Fruit fly (Drosophila melanogaster) whole organism, embryonic: ENCODE measurements around the gene smg.

Experiments used
- Atf-2 ChIP-seq: fragments of 200-800 bp; sonication (Bioruptor generic); optimal IDR thresholded peaks from 2 replicates; lab custom pipeline; 2016; ENCODE audit warnings: missing biosample characterization, missing genetic modification characterization
- BEAF-32 ChIP-seq: fragments of 200-800 bp; sonication (Bioruptor generic); optimal IDR thresholded peaks from 3 replicates; lab custom pipeline; 2017; ENCODE audit warnings: missing biosample characterization, missing genetic modification characterization, mild to moderate bottlenecking, moderate library complexity, missing genetic modification reagents
- CG10274 ChIP-seq: fragments of 200-800 bp; sonication (Bioruptor generic); optimal IDR thresholded peaks from 3 replicates; lab custom pipeline; 2017; ENCODE audit warnings: missing biosample characterization, mild to moderate bottlenecking, missing genetic modification characterization
- CG11696 ChIP-seq: fragments of 200-800 bp; sonication (Bioruptor generic); IDR thresholded peaks from 2 replicates; pipeline ENCODE4 v1.3.6; 2022; ENCODE audit warnings: missing biosample characterization, missing genetic modification characterization
- CG14667 ChIP-seq: fragments of 200-800 bp; sonication (Bioruptor generic); IDR thresholded peaks from 2 replicates; pipeline ENCODE4 v1.3.6; 2022; ENCODE audit warnings: missing biosample characterization, missing genetic modification characterization
- CG15514 ChIP-seq: fragments of 200-800 bp; sonication (Bioruptor generic); optimal IDR thresholded peaks from 3 replicates; lab custom pipeline; 2017; ENCODE audit warnings: missing biosample characterization, missing genetic modification characterization, mild to moderate bottlenecking, moderate library complexity, missing genetic modification reagents
- CG15601 ChIP-seq: fragments of 200-800 bp; sonication (Bioruptor generic); optimal IDR thresholded peaks from 3 replicates; lab custom pipeline; 2019; ENCODE audit warnings: missing biosample characterization, mild to moderate bottlenecking, missing genetic modification characterization, moderate library complexity
- CG33213 ChIP-seq: fragments of 200-800 bp; sonication (Bioruptor generic); optimal IDR thresholded peaks from 3 replicates; lab custom pipeline; 2016; ENCODE audit warnings: missing biosample characterization, missing genetic modification characterization
- CG34376 ChIP-seq: fragments of 200-800 bp; sonication (Bioruptor generic); optimal IDR thresholded peaks from 2 replicates; lab custom pipeline; 2018; ENCODE audit warnings: missing biosample characterization, mild to moderate bottlenecking, missing genetic modification characterization
- CG42726 ChIP-seq: fragments of 200-800 bp; sonication (Bioruptor generic); IDR thresholded peaks from 2 replicates; pipeline ENCODE4 v1.3.6; 2022; ENCODE audit warnings: missing biosample characterization, missing genetic modification characterization; ENCODE audit not compliant: partially characterized antibody
- CG6272 ChIP-seq: fragments of 200-800 bp; sonication (Bioruptor generic); IDR thresholded peaks from 2 replicates; pipeline ENCODE4 v1.3.6; 2022; ENCODE audit warnings: missing biosample characterization, missing genetic modification characterization
- CG6654 ChIP-seq: fragments of 200-800 bp; sonication (Bioruptor generic); optimal IDR thresholded peaks from 2 replicates; lab custom pipeline; 2017; ENCODE audit warnings: missing biosample characterization, mild to moderate bottlenecking, missing genetic modification characterization
- CG6689 ChIP-seq: fragments of 200-800 bp; sonication (Bioruptor generic); IDR thresholded peaks from 2 replicates; pipeline ENCODE4 v1.3.6; 2022; ENCODE audit warnings: missing biosample characterization, missing genetic modification characterization
- CG7987 ChIP-seq: fragments of 200-800 bp; sonication (Bioruptor generic); optimal IDR thresholded peaks from 2 replicates; lab custom pipeline; 2018; ENCODE audit warnings: missing biosample characterization, mild to moderate bottlenecking, missing genetic modification characterization, moderate library complexity
- CG8281 ChIP-seq: fragments of 200-800 bp; sonication (Bioruptor generic); optimal IDR thresholded peaks from 2 replicates; lab custom pipeline; 2018; ENCODE audit warnings: missing biosample characterization, mild to moderate bottlenecking, missing genetic modification characterization, moderate library complexity
- CG8388 ChIP-seq: fragments of 200-800 bp; sonication (Bioruptor generic); optimal IDR thresholded peaks from 2 replicates; lab custom pipeline; 2019; ENCODE audit warnings: missing biosample characterization, mild to moderate bottlenecking, missing genetic modification characterization, moderate library complexity
- CG9215 ChIP-seq: fragments of 200-800 bp; sonication (Bioruptor generic); IDR thresholded peaks from 2 replicates; pipeline ENCODE4 v1.3.6; 2022; ENCODE audit warnings: missing biosample characterization, missing genetic modification characterization
- CG9876 ChIP-seq: fragments of 200-800 bp; sonication (Bioruptor generic); optimal IDR thresholded peaks from 2 replicates; lab custom pipeline; 2016; ENCODE audit warnings: missing biosample characterization, missing genetic modification characterization
- Dad ChIP-seq: fragments of 200-800 bp; sonication (Bioruptor generic); optimal IDR thresholded peaks from 3 replicates; lab custom pipeline; 2016; ENCODE audit warnings: missing biosample characterization, missing genetic modification characterization
- Dbx ChIP-seq: fragments of 200-800 bp; sonication (Bioruptor generic); IDR thresholded peaks from 3 replicates; pipeline ENCODE4 v1.3.6; 2022; ENCODE audit warnings: missing biosample characterization, missing genetic modification characterization
- Doc2 ChIP-seq: fragments of 200-800 bp; sonication (Bioruptor generic); IDR thresholded peaks from 2 replicates; pipeline ENCODE4 v1.3.6; 2022; ENCODE audit warnings: missing biosample characterization, missing genetic modification characterization
- Ets65A ChIP-seq: fragments of 200-800 bp; sonication (Bioruptor generic); peaks from one replicate; lab custom pipeline; 2016; ENCODE audit warnings: missing biosample characterization, missing genetic modification characterization
- HLHmδ ChIP-seq: fragments of 200-800 bp; sonication (Bioruptor generic); optimal IDR thresholded peaks from 2 replicates; lab custom pipeline; 2018; ENCODE audit warnings: missing biosample characterization, mild to moderate bottlenecking, missing genetic modification characterization, moderate library complexity
- Meics ChIP-seq: fragments of 200-800 bp; sonication (Bioruptor generic); optimal IDR thresholded peaks from 2 replicates; lab custom pipeline; 2017; ENCODE audit warnings: missing biosample characterization, mild to moderate bottlenecking, missing genetic modification characterization
- Poxn ChIP-seq: fragments of 200-800 bp; sonication (Bioruptor generic); IDR thresholded peaks from 2 replicates; pipeline ENCODE4 v1.3.6; 2022; ENCODE audit warnings: missing biosample characterization, missing genetic modification characterization
- Sox102F ChIP-seq: fragments of 200-800 bp; sonication (Bioruptor generic); optimal IDR thresholded peaks from 2 replicates; lab custom pipeline; 2018; ENCODE audit warnings: missing biosample characterization, mild to moderate bottlenecking, missing genetic modification characterization, moderate library complexity
- Taf1 ChIP-seq: fragments of 200-800 bp; sonication (Bioruptor generic); IDR thresholded peaks from 2 replicates; pipeline ENCODE4 v1.3.6; 2022; ENCODE audit warnings: missing biosample characterization, missing genetic modification characterization
- Xbp1 ChIP-seq: fragments of 200-800 bp; sonication (Bioruptor generic); optimal IDR thresholded peaks from 3 replicates; lab custom pipeline; 2016; ENCODE audit warnings: missing biosample characterization, mild to moderate bottlenecking, missing genetic modification characterization
- ash1 ChIP-seq: fragments of 200-800 bp; sonication (Bioruptor generic); optimal IDR thresholded peaks from 2 replicates; lab custom pipeline; 2018; ENCODE audit warnings: missing biosample characterization, mild to moderate bottlenecking, missing genetic modification characterization
- bcd ChIP-seq: fragments of 200-800 bp; sonication (Bioruptor generic); optimal IDR thresholded peaks from 2 replicates; lab custom pipeline; 2017; ENCODE audit warnings: missing biosample characterization, mild to moderate bottlenecking, missing genetic modification characterization
- bowl ChIP-seq: fragments of 200-800 bp; sonication (Bioruptor generic); IDR thresholded peaks from 2 replicates; pipeline ENCODE4 v1.3.6; 2022; ENCODE audit warnings: missing biosample characterization, missing genetic modification characterization
- dan ChIP-seq: fragments of 200-800 bp; sonication (Bioruptor generic); IDR thresholded peaks from 2 replicates; pipeline ENCODE4 v1.3.6; 2022; ENCODE audit warnings: missing biosample characterization, missing genetic modification characterization
- exex ChIP-seq: fragments of 200-800 bp; sonication (Bioruptor generic); optimal IDR thresholded peaks from 4 replicates; lab custom pipeline; 2018; ENCODE audit warnings: missing biosample characterization, mild to moderate bottlenecking, missing genetic modification characterization, moderate library complexity
- gro ChIP-seq: fragments of 200-800 bp; sonication (Bioruptor generic); optimal IDR thresholded peaks from 2 replicates; lab custom pipeline; 2016; ENCODE audit warnings: missing biosample characterization, missing genetic modification characterization
- hkb ChIP-seq, 2 experiments: fragments of 200-800 bp in 1 of 2; fragments of >200 bp in 1 of 2; sonication (Bioruptor generic) in 1 of 2; IDR thresholded peaks in 1 of 2; optimal IDR thresholded peaks in 1 of 2; 2 replicates each; pipeline versions ENCODE4 v1.3.6 to Lab custom; 2017 to 2022; ENCODE audit warnings: missing biosample characterization in 1 of 2, missing genetic modification characterization in 1 of 2
- lilli ChIP-seq: fragments of 200-800 bp; sonication (Bioruptor generic); optimal IDR thresholded peaks from 3 replicates; lab custom pipeline; 2016; ENCODE audit warnings: missing biosample characterization, missing genetic modification characterization
- lmd ChIP-seq: fragments of 200-800 bp; sonication (Bioruptor generic); IDR thresholded peaks from 2 replicates; pipeline ENCODE4 v1.3.6; 2022; ENCODE audit warnings: missing biosample characterization, missing genetic modification characterization
- lola ChIP-seq, 3 experiments: fragments of >200 bp in 2 of 3; fragments of 200-800 bp in 1 of 3; sonication (Bioruptor generic) in 1 of 3; optimal IDR thresholded peaks; 2 replicates each; lab custom pipeline; 2017 to 2019; ENCODE audit warnings: missing biosample characterization in 3 of 3, missing genetic modification characterization in 3 of 3, mild to moderate bottlenecking in 1 of 3, moderate library complexity in 1 of 3
- lov ChIP-seq, 2 experiments: fragments of 200-800 bp in 1 of 2; fragments of >200 bp in 1 of 2; sonication (Bioruptor generic) in 1 of 2; IDR thresholded peaks in 1 of 2; optimal IDR thresholded peaks in 1 of 2; 2 replicates in 1 of 2; 3 replicates in 1 of 2; pipeline versions ENCODE4 v1.3.6 to Lab custom; 2017 to 2022; ENCODE audit warnings: missing biosample characterization in 1 of 2, missing genetic modification characterization in 1 of 2
- nerfin-1 ChIP-seq: fragments of 200-800 bp; sonication (Bioruptor generic); optimal IDR thresholded peaks from 3 replicates; lab custom pipeline; 2019; ENCODE audit warnings: missing biosample characterization, mild to moderate bottlenecking, missing genetic modification characterization, moderate library complexity
- nmo ChIP-seq: fragments of 200-800 bp; sonication (Bioruptor generic); optimal IDR thresholded peaks from 2 replicates; lab custom pipeline; 2018; ENCODE audit warnings: missing biosample characterization, mild to moderate bottlenecking, missing genetic modification characterization, moderate library complexity
- pb ChIP-seq: fragments of 200-800 bp; sonication (Bioruptor generic); optimal IDR thresholded peaks from 3 replicates; lab custom pipeline; 2016; ENCODE audit warnings: missing biosample characterization, missing genetic modification characterization
- sd ChIP-seq: fragments of 200-800 bp; sonication (Bioruptor generic); optimal IDR thresholded peaks from 3 replicates; lab custom pipeline; 2018; ENCODE audit warnings: missing biosample characterization, mild to moderate bottlenecking, missing genetic modification characterization, moderate library complexity
- sens ChIP-seq: fragments of 200-800 bp; sonication (Bioruptor generic); peaks from one replicate; lab custom pipeline; 2016; ENCODE audit warnings: missing biosample characterization, missing genetic modification characterization
- slp2 ChIP-seq: fragments of 200-800 bp; sonication (Bioruptor generic); optimal IDR thresholded peaks from 2 replicates; lab custom pipeline; 2016; ENCODE audit warnings: missing biosample characterization, missing genetic modification characterization
- toy ChIP-seq: fragments of 200-800 bp; sonication (Bioruptor generic); IDR thresholded peaks from 2 replicates; pipeline ENCODE4 v1.3.6; 2022; ENCODE audit warnings: missing biosample characterization, missing genetic modification characterization
- twi ChIP-seq: fragments of 200-800 bp; optimal IDR thresholded peaks from 2 replicates; lab custom pipeline; 2019; ENCODE audit warnings: missing biosample characterization, mild to moderate bottlenecking, missing genetic modification characterization, moderate library complexity

The smg gene

dm6 chr3L:9011485-9012389, 13.9 kb upstream of the smg start (continued):
- TF ChIP-seq CG8388 (GFP tag; lab: Kevin White, UChicago) (peak; percentile 78), Atf-2 (GFP tag; lab: Kevin White, UChicago) (peak; percentile 56), lola (GFP tag; optimal IDR thresholded peaks at IDR 0.05; lab: Kevin White, UChicago) (peak in 1 of 3 experiments; percentile 86), slp2 (GFP tag; lab: Kevin White, UChicago) (peak; percentile 59), toy (GFP tag; lab: Robert Waterston, UW) (no peak), lmd (GFP tag; lab: Robert Waterston, UW) (peak; percentile 73), CG10274 (peak; percentile 13), bcd (GFP tag; lab: Kevin White, UChicago) (peak; percentile 63), CG6689 (peak; percentile 85), CG15601 (peak; percentile 68), Dad (GFP tag; lab: Kevin White, UChicago) (peak; percentile 45), sd (tag; lab: Kevin White, UChicago) (no peak), lov (optimal IDR thresholded peaks at IDR 0.05; lab: Kevin White, UChicago) (no peak), lov (GFP tag; IDR thresholded peaks at IDR 0.05; lab: Robert Waterston, UW) (peak; percentile 94), lilli (GFP tag; lab: Kevin White, UChicago) (peak; percentile 46), CG42726 (GFP tag; lab: Robert Waterston, UW) (no peak), CG8281 (tag; lab: Kevin White, UChicago) (peak; percentile 57), dan (GFP tag; lab: Robert Waterston, UW) (peak; percentile 91), BEAF-32 (GFP tag; lab: Kevin White, UChicago) (no peak), Poxn (GFP tag; lab: Robert Waterston, UW) (no peak), hkb (optimal IDR thresholded peaks at IDR 0.05; lab: Kevin White, UChicago) (no peak), hkb (GFP tag; IDR thresholded peaks at IDR 0.05; lab: Robert Waterston, UW) (peak; percentile 80), pb (peak; percentile 72), bowl (GFP tag; lab: Robert Waterston, UW) (peak; percentile 38; the same call in 1 of the 2 replicates), CG7987 (GFP tag; lab: Kevin White, UChicago) (no peak), Ets65A (GFP tag; lab: Kevin White, UChicago) (peak; percentile 98), HLHmδ (GFP tag; lab: Kevin White, UChicago) (peak; percentile 20), gro (no peak), CG6654 (GFP tag; lab: Kevin White, UChicago) (peak; percentile 38), Dbx (GFP tag; lab: Robert Waterston, UW) (no peak), exex (tag; lab: Kevin White, UChicago) (no peak), ash1 (GFP tag; lab: Kevin White, UChicago) (no peak), Meics (GFP tag; lab: Kevin White, UChicago) (no peak), nerfin-1 (tag; lab: Kevin White, UChicago) (peak; percentile 54), CG14667 (GFP tag; lab: Robert Waterston, UW) (peak; percentile 79), Sox102F (GFP tag; lab: Kevin White, UChicago) (peak; percentile 62), CG11696 (GFP tag; lab: Robert Waterston, UW) (no peak), CG34376 (no peak), Xbp1 (peak; percentile 59), Taf1 (GFP tag; lab: Robert Waterston, UW) (no peak), CG15514 (GFP tag; lab: Kevin White, UChicago) (no peak), CG6272 (GFP tag; lab: Robert Waterston, UW) (peak; percentile 55; the same call in 1 of the 2 replicates), CG33213 (GFP tag; lab: Kevin White, UChicago) (peak; percentile 73), sens (GFP tag; lab: Kevin White, UChicago) (peak; percentile 98), CG9876 (GFP tag; lab: Kevin White, UChicago) (peak; percentile 11), Doc2 (GFP tag; lab: Robert Waterston, UW) (peak; percentile 21; the same call in 1 of the 2 replicates), nmo (GFP tag; lab: Kevin White, UChicago) (peak; percentile 83), twi (tag; lab: Kevin White, UChicago) (peak; percentile 98), CG9215 (GFP tag; lab: Robert Waterston, UW) (peak; percentile 50)
